Worm (Caenorhabditis elegans): Measurements from ENCODE around the gene ttbk-6.

ce11 chrIII:5120593-5120992, 46.1 kb downstream of the ttbk-6 start:
- TF ChIP-seq lsy-27 (tag; optimal IDR thresholded peaks at IDR 0.05; ENCODE audit: borderline replicate concordance, insufficient read depth) (no peak), pha-4 (tag; optimal IDR thresholded peaks at IDR 0.05) (no peak), die-1 (tag; optimal IDR thresholded peaks at IDR 0.05) (no peak), ets-4 (GFP tag; optimal IDR thresholded peaks at IDR 0.05) (no peak), unc-62 (GFP tag; optimal IDR thresholded peaks at IDR 0.05) (no peak), nhr-27 (tag; optimal IDR thresholded peaks at IDR 0.05) (no peak), snpc-1.3 (tag; optimal IDR thresholded peaks at IDR 0.05; ENCODE audit: insufficient read depth) (no peak), nhr-90 (tag; optimal IDR thresholded peaks at IDR 0.05) (no peak), T26A5.8 (tag; optimal IDR thresholded peaks at IDR 0.05) (no peak), F52B5.7 (tag; optimal IDR thresholded peaks at IDR 0.05) (no peak), aptf-3 (GFP tag; IDR thresholded peaks at IDR 0.05) (no peak)
